Fruit fly (Drosophila melanogaster): ENCODE results near the gene tant.

The tant gene

DNA sequence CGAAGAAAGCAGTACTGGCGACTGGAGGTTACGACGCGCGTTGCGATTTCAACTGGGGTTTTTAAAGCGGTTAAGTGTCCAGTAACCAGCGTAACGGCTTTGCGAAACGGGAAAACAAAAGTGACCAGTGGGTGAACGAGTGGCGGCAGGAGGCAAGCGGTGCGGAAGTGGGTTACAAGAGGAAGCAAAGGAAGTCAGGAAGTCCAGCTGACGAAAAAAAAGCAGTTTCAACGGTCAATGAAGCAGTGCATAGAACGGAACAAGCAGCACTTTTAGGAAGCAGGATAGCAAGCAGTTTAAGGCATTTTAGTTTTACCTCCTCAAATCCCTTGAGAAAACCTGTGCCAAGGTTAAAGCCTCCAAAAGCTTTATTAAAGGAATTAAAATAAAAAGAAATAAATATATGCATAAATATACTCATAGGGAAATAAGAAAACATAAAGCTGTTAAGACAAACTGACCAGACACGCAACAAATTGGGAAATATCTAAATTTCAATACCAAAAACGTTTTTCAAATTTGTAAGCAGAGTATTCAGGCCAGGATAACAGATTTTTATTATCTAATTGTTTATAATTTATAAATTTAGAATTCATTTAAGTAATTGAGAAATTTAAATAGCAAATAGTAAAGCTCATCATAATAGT is 4.2 kb downstream of the tant start, which contains the start of gene CG6592 (continued):
- peak; percentile 8 for TF ChIP-seq gem (tag; optimal IDR thresholded peaks at IDR 0.05)
- TF ChIP-seq CG11456 (GFP tag; IDR thresholded peaks at IDR 0.05), result peak; percentile 69; the same call in 1 of the 3 replicates
- TF ChIP-seq Vsx1 (GFP tag; optimal IDR thresholded peaks at IDR 0.05), result no peak
- TF ChIP-seq Sin3A (optimal IDR thresholded peaks at IDR 0.05), result no peak
- TF ChIP-seq Nf-YB (GFP tag; optimal IDR thresholded peaks at IDR 0.05), result no peak
- peak; percentile 49 for TF ChIP-seq CHES-1-like (GFP tag; optimal IDR thresholded peaks at IDR 0.05)
- TF ChIP-seq CG15696 (tag; optimal IDR thresholded peaks at IDR 0.05), result peak; percentile 57
- TF ChIP-seq p53 (GFP tag; optimal IDR thresholded peaks at IDR 0.05), result no peak
- peak; percentile 18 for TF ChIP-seq unpg (GFP tag; optimal IDR thresholded peaks at IDR 0.05)
- TF ChIP-seq CG17385 (GFP tag; optimal IDR thresholded peaks at IDR 0.05), result peak; percentile 66
- no peak for TF ChIP-seq ro (GFP tag; IDR thresholded peaks at IDR 0.05)
- TF ChIP-seq stc (GFP tag; IDR thresholded peaks at IDR 0.05), result no peak
- TF ChIP-seq dpn (GFP tag; optimal IDR thresholded peaks at IDR 0.05), result peak in 1 of 2 experiments; percentile 61
- no peak for TF ChIP-seq slou (GFP tag; optimal IDR thresholded peaks at IDR 0.05)
- TF ChIP-seq zfh1 (GFP tag; IDR thresholded peaks at IDR 0.05), result peak; percentile 61; the same call in 1 of the 3 replicates
- peak in 1 of 3 experiments; percentile 63 for TF ChIP-seq lola (GFP tag; optimal IDR thresholded peaks at IDR 0.05)
- no peak for TF ChIP-seq sd (tag; optimal IDR thresholded peaks at IDR 0.05)
- TF ChIP-seq BEAF-32 (GFP tag; optimal IDR thresholded peaks at IDR 0.05), result peak; percentile 11
- TF ChIP-seq CG4404 (GFP tag; IDR thresholded peaks at IDR 0.05), result peak; percentile 49
- TF ChIP-seq CG8359 (GFP tag; optimal IDR thresholded peaks at IDR 0.05; ENCODE audit: borderline replicate concordance), result no peak
- peak; percentile 44 for TF ChIP-seq CG18619 (GFP tag; optimal IDR thresholded peaks at IDR 0.05)
- peak; percentile 36 for TF ChIP-seq CG4617 (GFP tag; optimal IDR thresholded peaks at IDR 0.05; ENCODE audit: borderline replicate concordance)
- peak; percentile 68 for TF ChIP-seq CG13775 (GFP tag; optimal IDR thresholded peaks at IDR 0.05)
- TF ChIP-seq vfl (GFP tag; optimal IDR thresholded peaks at IDR 0.05), result no peak
- TF ChIP-seq amos (GFP tag; IDR thresholded peaks at IDR 0.05; ENCODE audit: partially characterized antibody), result peak; percentile 12; the same call in 1 of the 2 replicates
- peak; percentile 10 for TF ChIP-seq CG3407 (GFP tag; optimal IDR thresholded peaks at IDR 0.05)
- peak; percentile 58 for TF ChIP-seq CoRest (tag; optimal IDR thresholded peaks at IDR 0.05)
- TF ChIP-seq CG13624 (GFP tag; optimal IDR thresholded peaks at IDR 0.05), result peak; percentile 19
- TF ChIP-seq dati (GFP tag; IDR thresholded peaks at IDR 0.05), result 0 out of 2 replicates have a peak, but pooled peaks have one; percentile 34
- TF ChIP-seq D (optimal IDR thresholded peaks at IDR 0.05), result no peak
- no peak for TF ChIP-seq D (GFP tag; optimal IDR thresholded peaks at IDR 0.05)
- TF ChIP-seq ewg (GFP tag; optimal IDR thresholded peaks at IDR 0.05), result peak; percentile 87
- TF ChIP-seq CG2875 (GFP tag; optimal IDR thresholded peaks at IDR 0.05), result peak; percentile 19
- peak; percentile 78 for TF ChIP-seq dmrt11E (tag; optimal IDR thresholded peaks at IDR 0.05)
- TF ChIP-seq CG1832 (GFP tag; optimal IDR thresholded peaks at IDR 0.05), result no peak
- TF ChIP-seq Ssrp (tag; optimal IDR thresholded peaks at IDR 0.05), result peak; percentile 20
- peak in 1 of 2 experiments; percentile 14 for TF ChIP-seq Hr51 (GFP tag; optimal IDR thresholded peaks at IDR 0.05)
- TF ChIP-seq CG9876 (GFP tag; optimal IDR thresholded peaks at IDR 0.05), result peak; percentile 77
- peak; percentile 24 for TF ChIP-seq CG16863 (GFP tag; optimal IDR thresholded peaks at IDR 0.05)
- no peak for TF ChIP-seq bab2 (GFP tag; optimal IDR thresholded peaks at IDR 0.05)
- no peak for TF ChIP-seq ase (GFP tag; IDR thresholded peaks at IDR 0.05)
- TF ChIP-seq CG3726 (GFP tag; IDR thresholded peaks at IDR 0.05), result no peak
- no peak for TF ChIP-seq gro (GFP tag; optimal IDR thresholded peaks at IDR 0.05)
- no peak for TF ChIP-seq lbe (GFP tag; optimal IDR thresholded peaks at IDR 0.05)
- TF ChIP-seq cato (GFP tag; optimal IDR thresholded peaks at IDR 0.05; ENCODE audit: borderline replicate concordance), result no peak
- TF ChIP-seq CG9932 (GFP tag; IDR thresholded peaks at IDR 0.05), result no peak
- no peak for TF ChIP-seq h (optimal IDR thresholded peaks at IDR 0.05)
- no peak for TF ChIP-seq klu (GFP tag; IDR thresholded peaks at IDR 0.05)
- peak; percentile 38; the same call in 1 of the 3 replicates for TF ChIP-seq knrl (GFP tag; IDR thresholded peaks at IDR 0.05; ENCODE audit: partially characterized antibody)

Data from whole organism, embryonic.